Fruit fly (Drosophila melanogaster): ENCODE results near the gene ftz-f1.

DNA sequence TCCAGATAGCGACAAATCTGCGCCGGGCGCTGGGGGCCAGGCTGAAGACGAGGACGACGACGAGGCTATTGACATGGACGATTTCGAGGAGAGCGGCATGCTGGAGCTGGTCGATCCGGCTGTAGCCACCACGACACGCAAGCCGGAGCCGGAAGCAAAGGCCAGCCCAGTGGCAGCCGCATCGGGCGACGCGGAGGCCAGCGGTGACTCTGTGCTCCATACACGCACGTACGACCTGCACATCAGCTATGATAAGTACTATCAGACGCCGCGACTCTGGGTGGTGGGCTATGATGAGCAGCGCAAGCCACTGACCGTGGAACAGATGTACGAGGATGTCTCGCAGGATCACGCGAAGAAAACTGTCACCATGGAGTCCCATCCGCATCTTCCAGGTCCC, 51.3 kb downstream of the ftz-f1 start:
- TF ChIP-seq Sox102F (GFP tag; optimal IDR thresholded peaks at IDR 0.05) (no peak), svp (GFP tag) (peak; percentile 89), topi (GFP tag; optimal IDR thresholded peaks at IDR 0.05) (no peak), fkh (GFP tag; optimal IDR thresholded peaks at IDR 0.05) (no peak), CG6854 (GFP tag; optimal IDR thresholded peaks at IDR 0.05) (no peak), lz (GFP tag; optimal IDR thresholded peaks at IDR 0.05) (no peak)

Data from whole organism, prepupa.